Fruit fly (Drosophila melanogaster) whole organism, embryonic: Measurements from ENCODE around the gene CG17145.
A peak's percentile ranks its signal among the peaks of the same experiment; 100 is the strongest.

ENCODE experiments used
- CG11456 ChIP-seq: fragments of 200-800 bp; sonication (Bioruptor generic); IDR thresholded peaks from 3 replicates; pipeline ENCODE4 v1.3.6; 2022; ENCODE audit warnings: missing biosample characterization, missing genetic modification characterization
- CG11696 ChIP-seq: fragments of 200-800 bp; sonication (Bioruptor generic); IDR thresholded peaks from 2 replicates; pipeline ENCODE4 v1.3.6; 2022; ENCODE audit warnings: missing biosample characterization, missing genetic modification characterization
- CG14965 ChIP-seq: fragments of 200-800 bp; sonication (Bioruptor generic); optimal IDR thresholded peaks from 2 replicates; lab custom pipeline; 2016; ENCODE audit warnings: missing biosample characterization, missing genetic modification characterization, borderline replicate concordance
- CG15073 ChIP-seq: fragments of 200-800 bp; sonication (Bioruptor generic); optimal IDR thresholded peaks from 2 replicates; lab custom pipeline; 2016; ENCODE audit warnings: missing biosample characterization, missing genetic modification characterization
- CG1603 ChIP-seq: fragments of 200-800 bp; sonication (Bioruptor generic); optimal IDR thresholded peaks from 2 replicates; lab custom pipeline; 2019; ENCODE audit warnings: missing biosample characterization, mild to moderate bottlenecking, missing genetic modification characterization, moderate library complexity
- CG16815 ChIP-seq: fragments of 200-800 bp; sonication (Bioruptor generic); optimal IDR thresholded peaks from 3 replicates; lab custom pipeline; 2017; ENCODE audit warnings: missing biosample characterization, mild to moderate bottlenecking, missing genetic modification characterization
- CG17829 ChIP-seq: fragments of 200-800 bp; optimal IDR thresholded peaks from 2 replicates; lab custom pipeline; 2019; ENCODE audit warnings: missing biosample characterization, mild to moderate bottlenecking, missing genetic modification characterization, moderate library complexity
- CG18764 ChIP-seq: fragments of 200-800 bp; sonication (Bioruptor generic); optimal IDR thresholded peaks from 3 replicates; lab custom pipeline; 2016; ENCODE audit warnings: missing biosample characterization, missing genetic modification characterization
- CG2678 ChIP-seq: fragments of 200-800 bp; sonication (Bioruptor generic); optimal IDR thresholded peaks from 3 replicates; lab custom pipeline; 2019; ENCODE audit warnings: missing biosample characterization, mild to moderate bottlenecking, missing genetic modification characterization, moderate library complexity
- CG30403 ChIP-seq: fragments of 200-800 bp; sonication (Bioruptor generic); optimal IDR thresholded peaks from 3 replicates; lab custom pipeline; 2016; ENCODE audit warnings: missing biosample characterization, missing genetic modification characterization
- CG30431 ChIP-seq: fragments of 200-800 bp; sonication (Bioruptor generic); optimal IDR thresholded peaks from 2 replicates; lab custom pipeline; 2017; ENCODE audit warnings: missing biosample characterization, missing genetic modification characterization
- CG43689 ChIP-seq: fragments of 200-800 bp; sonication (Bioruptor generic); IDR thresholded peaks from 2 replicates; pipeline ENCODE4 v1.3.6; 2022; ENCODE audit warnings: missing biosample characterization, missing genetic modification characterization
- CG5953 ChIP-seq: fragments of 200-800 bp; sonication (Bioruptor generic); IDR thresholded peaks from 2 replicates; pipeline ENCODE4 v1.3.6; 2022; ENCODE audit warnings: missing biosample characterization, missing genetic modification characterization
- CG7556 ChIP-seq: fragments of 200-800 bp; sonication (Bioruptor generic); optimal IDR thresholded peaks from 2 replicates; lab custom pipeline; 2017; ENCODE audit warnings: missing biosample characterization, mild to moderate bottlenecking, missing genetic modification characterization
- CG7839 ChIP-seq: fragments of 200-800 bp; sonication (Bioruptor generic); optimal IDR thresholded peaks from 3 replicates; lab custom pipeline; 2018; ENCODE audit warnings: missing biosample characterization, mild to moderate bottlenecking, missing genetic modification characterization, moderate library complexity
- CG8944 ChIP-seq: fragments of 200-800 bp; sonication (Bioruptor generic); optimal IDR thresholded peaks from 3 replicates; lab custom pipeline; 2016; ENCODE audit warnings: missing biosample characterization, missing genetic modification characterization
- D19A ChIP-seq: fragments of 200-800 bp; optimal IDR thresholded peaks from 3 replicates; lab custom pipeline; 2019; ENCODE audit warnings: missing biosample characterization, mild to moderate bottlenecking, missing genetic modification characterization, moderate library complexity
- Deaf1 ChIP-seq: fragments of 200-800 bp; optimal IDR thresholded peaks from 3 replicates; lab custom pipeline; 2019; ENCODE audit warnings: missing biosample characterization, mild to moderate bottlenecking, missing genetic modification characterization, moderate library complexity
- E2f2 ChIP-seq: fragments of 200-800 bp; sonication (Bioruptor generic); IDR thresholded peaks from 2 replicates; pipeline ENCODE4 v1.3.6; 2022; ENCODE audit warnings: missing biosample characterization, missing genetic modification characterization
- Gug ChIP-seq: fragments of 200-800 bp; sonication (Bioruptor generic); IDR thresholded peaks from 4 replicates; pipeline ENCODE4 v1.3.6; 2022; ENCODE audit warnings: missing biosample characterization, missing genetic modification characterization
- HHEX ChIP-seq: fragments of 200-800 bp; sonication (Bioruptor generic); optimal IDR thresholded peaks from 3 replicates; lab custom pipeline; 2017; ENCODE audit warnings: missing biosample characterization, mild to moderate bottlenecking, missing genetic modification characterization, missing genetic modification reagents
- Hr3 ChIP-seq: fragments of 200-800 bp; sonication (Bioruptor generic); optimal IDR thresholded peaks from 3 replicates; lab custom pipeline; 2016; ENCODE audit warnings: missing biosample characterization, missing genetic modification characterization
- Hr78 ChIP-seq, 2 experiments: fragments of 200-800 bp in 1 of 2; fragments of >200 bp in 1 of 2; sonication (Bioruptor generic) in 1 of 2; optimal IDR thresholded peaks; 2 replicates each; lab custom pipeline; 2017 to 2019; ENCODE audit warnings: missing biosample characterization in 2 of 2, missing genetic modification characterization in 2 of 2, mild to moderate bottlenecking in 1 of 2, moderate library complexity in 1 of 2
- Jarid2 ChIP-seq: fragments of 200-800 bp; sonication (Bioruptor generic); optimal IDR thresholded peaks from 3 replicates; lab custom pipeline; 2017; ENCODE audit warnings: mild to moderate bottlenecking, missing biosample characterization, missing genetic modification reagents, missing genetic modification characterization
- Max ChIP-seq: fragments of 200-800 bp; sonication (Bioruptor generic); optimal IDR thresholded peaks from 2 replicates; lab custom pipeline; 2016; ENCODE audit warnings: missing biosample characterization, mild to moderate bottlenecking, missing genetic modification characterization
- Nf-YC ChIP-seq: fragments of 200-800 bp; optimal IDR thresholded peaks from 3 replicates; lab custom pipeline; 2019; ENCODE audit warnings: missing biosample characterization, mild to moderate bottlenecking, missing genetic modification characterization, moderate library complexity
- NfI ChIP-seq: fragments of 200-800 bp; sonication (Bioruptor generic); optimal IDR thresholded peaks from 3 replicates; lab custom pipeline; 2018; ENCODE audit warnings: missing biosample characterization, mild to moderate bottlenecking, missing genetic modification characterization, moderate library complexity
- Scr ChIP-seq: fragments of 200-800 bp; sonication (Bioruptor generic); IDR thresholded peaks from 2 replicates; pipeline ENCODE4 v1.3.6; 2022; ENCODE audit warnings: missing biosample characterization, missing genetic modification characterization; ENCODE audit not compliant: partially characterized antibody
- Six4 ChIP-seq: fragments of 200-800 bp; sonication (Bioruptor generic); optimal IDR thresholded peaks from 2 replicates; lab custom pipeline; 2016; ENCODE audit warnings: missing biosample characterization, missing genetic modification characterization
- YL-1 ChIP-seq: fragments of 200-800 bp; sonication (Bioruptor generic); optimal IDR thresholded peaks from 3 replicates; lab custom pipeline; 2017; ENCODE audit warnings: missing biosample characterization, mild to moderate bottlenecking, missing genetic modification characterization
- cwo ChIP-seq: fragments of 200-800 bp; sonication (Bioruptor generic); optimal IDR thresholded peaks from 3 replicates; lab custom pipeline; 2017; ENCODE audit warnings: missing biosample characterization, missing genetic modification characterization, mild to moderate bottlenecking, moderate library complexity, missing genetic modification reagents
- dati ChIP-seq: fragments of 200-800 bp; sonication (Bioruptor generic); IDR thresholded peaks from 2 replicates; pipeline ENCODE4 v1.3.6; 2022; ENCODE audit warnings: missing biosample characterization, missing genetic modification characterization
- dm ChIP-seq: fragments of 200-800 bp; sonication (Bioruptor generic); optimal IDR thresholded peaks from 3 replicates; lab custom pipeline; 2016; ENCODE audit warnings: missing biosample characterization, missing genetic modification characterization
- dpn ChIP-seq, 2 experiments: fragments of 200-800 bp; sonication (Bioruptor generic); optimal IDR thresholded peaks; 3 replicates each; lab custom pipeline; 2016; ENCODE audit warnings: missing biosample characterization in 2 of 2, missing genetic modification characterization in 2 of 2
- dysf ChIP-seq: fragments of 200-800 bp; sonication (Bioruptor generic); IDR thresholded peaks from 3 replicates; pipeline ENCODE4 v1.3.6; 2022; ENCODE audit warnings: missing biosample characterization, missing genetic modification characterization
- fu2 ChIP-seq: fragments of 200-800 bp; sonication (Bioruptor generic); optimal IDR thresholded peaks from 2 replicates; lab custom pipeline; 2016; ENCODE audit warnings: missing biosample characterization, missing genetic modification characterization
- jumu ChIP-seq: fragments of 200-800 bp; sonication (Bioruptor generic); optimal IDR thresholded peaks from 3 replicates; lab custom pipeline; 2016; ENCODE audit warnings: missing biosample characterization, missing genetic modification characterization
- kni ChIP-seq: fragments of 200-800 bp; sonication (Bioruptor generic); optimal IDR thresholded peaks from 3 replicates; lab custom pipeline; 2017; ENCODE audit warnings: mild to moderate bottlenecking, missing biosample characterization, missing genetic modification reagents, missing genetic modification characterization
- mirr ChIP-seq: fragments of 200-800 bp; sonication (Bioruptor generic); optimal IDR thresholded peaks from 3 replicates; lab custom pipeline; 2018; ENCODE audit warnings: missing biosample characterization, mild to moderate bottlenecking, missing genetic modification characterization
- nau ChIP-seq: fragments of 200-800 bp; sonication (Bioruptor generic); optimal IDR thresholded peaks from 3 replicates; lab custom pipeline; 2017; ENCODE audit warnings: missing biosample characterization, mild to moderate bottlenecking, missing genetic modification characterization, missing genetic modification reagents
- nmo ChIP-seq: fragments of 200-800 bp; sonication (Bioruptor generic); optimal IDR thresholded peaks from 2 replicates; lab custom pipeline; 2018; ENCODE audit warnings: missing biosample characterization, mild to moderate bottlenecking, missing genetic modification characterization, moderate library complexity
- nom ChIP-seq: fragments of 200-800 bp; sonication (Bioruptor generic); optimal IDR thresholded peaks from 2 replicates; lab custom pipeline; 2017; ENCODE audit warnings: missing biosample characterization, missing genetic modification characterization, mild to moderate bottlenecking, moderate library complexity, missing genetic modification reagents
- oc ChIP-seq: fragments of 200-800 bp; sonication (Bioruptor generic); optimal IDR thresholded peaks from 2 replicates; lab custom pipeline; 2018; ENCODE audit warnings: missing biosample characterization, mild to moderate bottlenecking, missing genetic modification characterization, moderate library complexity
- ranshi ChIP-seq: fragments of 200-800 bp; sonication (Bioruptor generic); IDR thresholded peaks from 2 replicates; pipeline ENCODE4 v1.3.6; 2022; ENCODE audit warnings: missing biosample characterization, missing genetic modification characterization
- row ChIP-seq: fragments of 200-800 bp; sonication (Bioruptor generic); IDR thresholded peaks from 3 replicates; pipeline ENCODE4 v1.3.6; 2022; ENCODE audit warnings: missing biosample characterization, missing genetic modification characterization
- sob ChIP-seq: fragments of 200-800 bp; sonication (Bioruptor generic); IDR thresholded peaks from 2 replicates; pipeline ENCODE4 v1.3.6; 2022; ENCODE audit warnings: missing biosample characterization, missing genetic modification characterization
- stwl ChIP-seq: fragments of 200-800 bp; sonication (Bioruptor generic); optimal IDR thresholded peaks from 3 replicates; lab custom pipeline; 2018; ENCODE audit warnings: missing biosample characterization, mild to moderate bottlenecking, missing genetic modification characterization, moderate library complexity
- tgo ChIP-seq: fragments of 200-800 bp; sonication (Bioruptor generic); IDR thresholded peaks from 3 replicates; pipeline ENCODE4 v1.3.6; 2022; ENCODE audit warnings: missing biosample characterization, missing genetic modification characterization
- zfh1 ChIP-seq: fragments of 200-800 bp; sonication (Bioruptor generic); IDR thresholded peaks from 3 replicates; pipeline ENCODE4 v1.3.6; 2022; ENCODE audit warnings: missing biosample characterization, missing genetic modification characterization

CG17145 gene

dm6 chr3L:20195875-20196274 lies 25.7 kb upstream of the CG17145 start (continued):
- TF ChIP-seq jumu (GFP tag; lab: Kevin White, UChicago) (peak; percentile 54), CG8944 (GFP tag; lab: Kevin White, UChicago) (peak; percentile 63), row (GFP tag; lab: Robert Waterston, UW) (peak; percentile 74), CG7839 (peak; percentile 74), Deaf1 (tag; lab: Kevin White, UChicago) (peak; percentile 14), D19A (tag; lab: Kevin White, UChicago) (peak; percentile 63), Nf-YC (tag; lab: Kevin White, UChicago) (no peak), Max (GFP tag; lab: Kevin White, UChicago) (peak; percentile 5), CG30403 (GFP tag; lab: Kevin White, UChicago) (peak; percentile 46), nau (GFP tag; lab: Kevin White, UChicago) (peak; percentile 15), E2f2 (GFP tag; lab: Robert Waterston, UW) (peak; percentile 44; the same call in 1 of the 2 replicates), CG30431 (GFP tag; lab: Kevin White, UChicago) (peak; percentile 43), Gug (peak; percentile 50; the same call in 2 of the 4 replicates), CG16815 (GFP tag; lab: Kevin White, UChicago) (peak; percentile 0), Scr (no peak), tgo (GFP tag; lab: Robert Waterston, UW) (peak; percentile 40; the same call in 1 of the 3 replicates), dm (GFP tag; lab: Kevin White, UChicago) (no peak), CG17829 (peak; percentile 67), NfI (peak; percentile 57), Hr3 (GFP tag; lab: Kevin White, UChicago) (peak; percentile 31), CG5953 (peak; percentile 43; the same call in 1 of the 2 replicates), fu2 (GFP tag; lab: Kevin White, UChicago) (no peak), CG14965 (GFP tag; lab: Kevin White, UChicago) (no peak), CG11696 (GFP tag; lab: Robert Waterston, UW) (0 out of 2 replicates have a peak, but pooled peaks have one; percentile 44), cwo (GFP tag; lab: Kevin White, UChicago) (no peak), Six4 (GFP tag; lab: Kevin White, UChicago) (peak; percentile 68), mirr (no peak), CG15073 (GFP tag; lab: Kevin White, UChicago) (no peak), CG2678 (tag; lab: Kevin White, UChicago) (peak; percentile 67), sob (GFP tag; lab: Robert Waterston, UW) (peak; percentile 57; the same call in 1 of the 2 replicates), kni (peak; percentile 34), YL-1 (GFP tag; lab: Kevin White, UChicago) (no peak), stwl (tag; lab: Kevin White, UChicago) (no peak), CG11456 (GFP tag; lab: Robert Waterston, UW) (0 out of 3 replicates have a peak, but pooled peaks have one; percentile 50), Hr78 (GFP tag; optimal IDR thresholded peaks at IDR 0.05; lab: Kevin White, UChicago) (peak in 1 of 2 experiments; percentile 56), HHEX (GFP tag; lab: Kevin White, UChicago) (peak; percentile 45), ranshi (GFP tag; lab: Robert Waterston, UW) (peak; percentile 52), nom (GFP tag; lab: Kevin White, UChicago) (peak; percentile 59), CG1603 (tag; lab: Kevin White, UChicago) (peak; percentile 87), CG18764 (GFP tag; lab: Kevin White, UChicago) (peak; percentile 34), dpn (GFP tag; optimal IDR thresholded peaks at IDR 0.05; lab: Kevin White, UChicago) (peak; percentile 59 to 60), dati (GFP tag; lab: Robert Waterston, UW) (peak; percentile 57; the same call in 1 of the 2 replicates), zfh1 (peak; percentile 73; the same call in 2 of the 3 replicates), nmo (GFP tag; lab: Kevin White, UChicago) (peak; percentile 70), oc (tag; lab: Kevin White, UChicago) (peak; percentile 68), Jarid2 (GFP tag; lab: Kevin White, UChicago) (no peak), dysf (GFP tag; lab: Robert Waterston, UW) (peak; percentile 75), CG7556 (GFP tag; lab: Kevin White, UChicago) (peak; percentile 29), CG43689 (GFP tag; lab: Robert Waterston, UW) (no peak)
